Fruit fly (Drosophila melanogaster): ENCODE measurements around the gene CG8031.

- TF ChIP-seq CTCF (optimal IDR thresholded peaks at IDR 0.05) = no peak
- no peak for TF ChIP-seq CG8478 (optimal IDR thresholded peaks at IDR 0.05)
Observed at dm6 chr3R:12967612-12968011, 43.5 kb downstream of the CG8031 start, which contains the start of the genes CG14384 and grsm.

All from S2 (cell line).